Worm (Caenorhabditis elegans): ENCODE data around the gene zig-6.

ce11 chrX:5209429-5209828 is 20.6 kb upstream of the zig-6 start:
- TF ChIP-seq W03F9.2 (tag; optimal IDR thresholded peaks at IDR 0.05) (no peak), him-1 (tag; optimal IDR thresholded peaks at IDR 0.05) (no peak), dao-5 (tag; optimal IDR thresholded peaks at IDR 0.05) (no peak)
